In genomic region chr3L:2107293-2107858, dm6 we compare ENCODE assay signal across 2 fruit fly cellular contexts.
A peak's percentile ranks its signal among the peaks of the same experiment; 100 is the strongest.
TF ChIP-seq lines count a peak whose summit lies in the region.

No protein-coding gene starts in this region.

- no peak for TF ChIP-seq CTCF in whole organism, embryonic (GFP tag; optimal IDR thresholded peaks at IDR 0.05; lab: Kevin White, UChicago)

TF ChIP-seq in whole organism, embryonic, 481 proteins besides CTCF, POLR2A, EP300 and RAD21 (continues in another document):
- TF ChIP-seq CG12769 (tag; optimal IDR thresholded peaks at IDR 0.05; lab: Kevin White, UChicago) (no peak), gce (GFP tag; IDR thresholded peaks at IDR 0.05; lab: Robert Waterston, UW) (no peak), CG4730 (GFP tag; IDR thresholded peaks at IDR 0.05; lab: Robert Waterston, UW) (no peak), luna (GFP tag; optimal IDR thresholded peaks at IDR 0.05; lab: Kevin White, UChicago) (no peak), seq (GFP tag; IDR thresholded peaks at IDR 0.05; lab: Robert Waterston, UW) (no peak), tll (GFP tag; optimal IDR thresholded peaks at IDR 0.05; lab: Kevin White, UChicago) (no peak), sna (GFP tag; IDR thresholded peaks at IDR 0.05; lab: Robert Waterston, UW; ENCODE audit: partially characterized antibody) (0 out of 2 replicates have a peak, but pooled peaks have one; percentile 40), CG8281 (tag; optimal IDR thresholded peaks at IDR 0.05; lab: Kevin White, UChicago) (no peak), pita (GFP tag; optimal IDR thresholded peaks at IDR 0.05; lab: Kevin White, UChicago) (no peak), z (GFP tag; IDR thresholded peaks at IDR 0.05; lab: Robert Waterston, UW) (peak; percentile 35; the same call in 1 of the 3 replicates), CG9876 (GFP tag; optimal IDR thresholded peaks at IDR 0.05; lab: Kevin White, UChicago) (no peak), CG13287 (GFP tag; IDR thresholded peaks at IDR 0.05; lab: Robert Waterston, UW; ENCODE audit: partially characterized antibody) (peak; percentile 36; the same call in 1 of the 2 replicates), CG10979 (tag; optimal IDR thresholded peaks at IDR 0.05; lab: Kevin White, UChicago) (no peak), Sry-δ (GFP tag; optimal IDR thresholded peaks at IDR 0.05; lab: Kevin White, UChicago) (no peak), Antp (GFP tag; optimal IDR thresholded peaks at IDR 0.05; lab: Kevin White, UChicago) (no peak), NFAT (GFP tag; IDR thresholded peaks at IDR 0.05; lab: Robert Waterston, UW) (no peak), Xbp1 (GFP tag; optimal IDR thresholded peaks at IDR 0.05; lab: Kevin White, UChicago) (no peak), CG31441 (GFP tag; IDR thresholded peaks at IDR 0.05; lab: Robert Waterston, UW) (no peak), sens (GFP tag; lab: Kevin White, UChicago) (peak; percentile 21), Ptx1 (GFP tag; IDR thresholded peaks at IDR 0.05; lab: Robert Waterston, UW) (no peak), Dp (GFP tag; optimal IDR thresholded peaks at IDR 0.05; lab: Kevin White, UChicago) (no peak), stwl (tag; optimal IDR thresholded peaks at IDR 0.05; lab: Kevin White, UChicago) (peak; percentile 96), crp (GFP tag; optimal IDR thresholded peaks at IDR 0.05; lab: Kevin White, UChicago) (peak in 1 of 2 experiments; percentile 22), CG6813 (GFP tag; optimal IDR thresholded peaks at IDR 0.05; lab: Kevin White, UChicago) (no peak), abd-A (tag; optimal IDR thresholded peaks at IDR 0.05; lab: Kevin White, UChicago) (no peak), cas (GFP tag; IDR thresholded peaks at IDR 0.05; lab: Robert Waterston, UW) (no peak), Deaf1 (tag; optimal IDR thresholded peaks at IDR 0.05; lab: Kevin White, UChicago) (peak; percentile 95), peb (GFP tag; IDR thresholded peaks at IDR 0.05; lab: Robert Waterston, UW) (no peak), CG10654 (GFP tag; optimal IDR thresholded peaks at IDR 0.05; lab: Kevin White, UChicago) (no peak), Aef1 (GFP tag; IDR thresholded peaks at IDR 0.05; lab: Robert Waterston, UW) (no peak), fd96Cb (tag; optimal IDR thresholded peaks at IDR 0.05; lab: Kevin White, UChicago) (no peak), CG2875 (GFP tag; optimal IDR thresholded peaks at IDR 0.05; lab: Kevin White, UChicago) (no peak), CG17361 (GFP tag; IDR thresholded peaks at IDR 0.05; lab: Robert Waterston, UW) (no peak), CG4617 (GFP tag; optimal IDR thresholded peaks at IDR 0.05; lab: Kevin White, UChicago; ENCODE audit: borderline replicate concordance) (no peak), Ssrp (tag; optimal IDR thresholded peaks at IDR 0.05; lab: Kevin White, UChicago) (no peak), Trl (optimal IDR thresholded peaks at IDR 0.05; lab: Kevin White, UChicago) (peak; percentile 47 to 49), Trl (GFP tag; optimal IDR thresholded peaks at IDR 0.05; lab: Kevin White, UChicago) (no peak), CG10267 (tag; optimal IDR thresholded peaks at IDR 0.05; lab: Kevin White, UChicago) (peak; percentile 76), CG3163 (GFP tag; optimal IDR thresholded peaks at IDR 0.05; lab: Kevin White, UChicago) (peak; percentile 68), p53 (GFP tag; optimal IDR thresholded peaks at IDR 0.05; lab: Kevin White, UChicago) (no peak), pros (GFP tag; optimal IDR thresholded peaks at IDR 0.05; lab: Kevin White, UChicago) (peak; percentile 33), CG2116 (GFP tag; optimal IDR thresholded peaks at IDR 0.05; lab: Kevin White, UChicago) (no peak), Sox102F (GFP tag; optimal IDR thresholded peaks at IDR 0.05; lab: Kevin White, UChicago) (no peak), CG34224 (GFP tag; IDR thresholded peaks at IDR 0.05; lab: Robert Waterston, UW; ENCODE audit: partially characterized antibody) (peak; percentile 35; the same call in 2 of the 3 replicates), CG9437 (GFP tag; optimal IDR thresholded peaks at IDR 0.05; lab: Kevin White, UChicago) (no peak), lbe (GFP tag; optimal IDR thresholded peaks at IDR 0.05; lab: Kevin White, UChicago) (no peak)

TF ChIP-seq in whole organism, prepupa, 60 proteins besides CTCF, POLR2A, EP300 and RAD21:
- TF ChIP-seq fd59A (GFP tag; optimal IDR thresholded peaks at IDR 0.05; lab: Kevin White, UChicago): no peak
- peak; percentile 14 for TF ChIP-seq achi (GFP tag; optimal IDR thresholded peaks at IDR 0.05; lab: Kevin White, UChicago)
- no peak for TF ChIP-seq CG8119 (GFP tag; IDR thresholded peaks at IDR 0.05; lab: Robert Waterston, UW)
- 0 out of 2 replicates have a peak, but pooled peaks have one; percentile 16 for TF ChIP-seq CG15336 (GFP tag; IDR thresholded peaks at IDR 0.05; lab: Robert Waterston, UW)
- TF ChIP-seq vri (GFP tag; optimal IDR thresholded peaks at IDR 0.05; lab: Kevin White, UChicago): no peak
- no peak for TF ChIP-seq pdm3 (GFP tag; optimal IDR thresholded peaks at IDR 0.05; lab: Kevin White, UChicago)
